Worm (Caenorhabditis elegans) whole organism, L4/young adult: ENCODE results near the gene F54B11.4.

Experiments used
- W03F9.2 ChIP-seq: fragments of 150-350 bp; optimal IDR thresholded peaks from 2 replicates; lab custom pipeline; 2014; ENCODE audit warnings: missing biosample characterization, missing genetic modification characterization
- dao-5 ChIP-seq: sonication (generic microtip); optimal IDR thresholded peaks from 2 replicates; lab custom pipeline; 2016; ENCODE audit warnings: missing genotype, missing genetic modification characterization, moderate library complexity, missing compliant biosample characterization
- him-1 ChIP-seq: sonication (generic microtip); optimal IDR thresholded peaks from 2 replicates; lab custom pipeline; 2016; ENCODE audit warnings: missing genotype, missing genetic modification reagents, missing genetic modification characterization, missing compliant biosample characterization

Gene F54B11.4

ce11 chrX:13615181-13615580 lies 22.7 kb downstream of the F54B11.4 start:
- TF ChIP-seq him-1 (tag; lab: Kevin White, UChicago) = no peak
- no peak for TF ChIP-seq dao-5 (tag; lab: Kevin White, UChicago)
- TF ChIP-seq W03F9.2 (tag; lab: Kevin White, UChicago) = no peak

DNA sequence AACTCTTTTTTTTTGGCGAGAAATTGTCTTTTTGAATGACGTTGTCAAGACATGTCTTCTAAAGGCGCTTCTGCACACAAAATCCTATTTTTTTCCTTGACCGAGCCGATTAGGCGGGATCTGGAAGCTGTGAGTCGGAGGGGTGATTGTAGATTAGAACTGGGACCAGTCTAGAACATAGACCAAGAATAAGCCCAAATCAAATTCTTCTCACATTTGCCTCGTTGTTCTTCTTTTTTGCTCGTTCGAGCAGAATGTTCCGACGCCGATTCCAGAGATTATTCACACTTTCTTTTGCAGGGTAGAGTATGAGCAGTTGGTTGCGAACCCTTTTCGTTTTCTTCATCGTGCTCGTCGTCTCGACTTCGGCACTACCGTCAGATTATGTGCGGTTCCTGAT lies 26.1 kb downstream of the F54B11.4 start, which contains the start of gene nlp-53:
Gene nlp-53 (plus strand): TSS at position 301 of the 400 bp plus-strand sequence.
- TF ChIP-seq W03F9.2 (tag; lab: Kevin White, UChicago) (no peak), dao-5 (tag; lab: Kevin White, UChicago) (no peak)

DNA sequence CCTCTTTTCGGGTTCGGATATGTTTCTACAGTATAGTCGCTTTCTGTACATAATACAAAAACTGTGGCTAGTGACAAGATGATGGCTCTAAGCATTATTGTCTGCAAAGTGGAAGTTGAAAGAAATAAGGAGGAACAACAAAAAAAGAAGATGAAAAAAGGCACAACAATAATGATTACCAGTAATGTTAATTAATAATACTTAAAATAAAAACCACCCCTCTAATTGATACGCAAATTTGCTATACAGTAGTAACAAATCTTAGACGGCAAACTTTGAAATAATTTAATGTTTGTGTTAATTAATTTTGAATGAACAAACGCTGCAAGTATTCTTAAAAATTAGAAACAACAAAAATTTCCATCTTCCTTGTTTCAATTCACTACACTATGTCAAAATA lies 29.2 kb downstream of the F54B11.4 start, which contains the start of gene Y12A6A.1:
Gene Y12A6A.1 (minus strand): TSS at position 101 of the 400 bp plus-strand sequence.
- no peak for TF ChIP-seq dao-5 (tag; lab: Kevin White, UChicago)
- TF ChIP-seq W03F9.2 (tag; lab: Kevin White, UChicago) = no peak
- TF ChIP-seq him-1 (tag; lab: Kevin White, UChicago) = no peak

ce11 chrX:13631122-13631672 lies 38.7 kb downstream of the F54B11.4 start, which contains the start of gene nlg-1:
nlg-1 (minus strand) TSS chrX:13631172.
- no peak for TF ChIP-seq dao-5 (tag; lab: Kevin White, UChicago)
- TF ChIP-seq him-1 (tag; lab: Kevin White, UChicago) = no peak

DNA sequence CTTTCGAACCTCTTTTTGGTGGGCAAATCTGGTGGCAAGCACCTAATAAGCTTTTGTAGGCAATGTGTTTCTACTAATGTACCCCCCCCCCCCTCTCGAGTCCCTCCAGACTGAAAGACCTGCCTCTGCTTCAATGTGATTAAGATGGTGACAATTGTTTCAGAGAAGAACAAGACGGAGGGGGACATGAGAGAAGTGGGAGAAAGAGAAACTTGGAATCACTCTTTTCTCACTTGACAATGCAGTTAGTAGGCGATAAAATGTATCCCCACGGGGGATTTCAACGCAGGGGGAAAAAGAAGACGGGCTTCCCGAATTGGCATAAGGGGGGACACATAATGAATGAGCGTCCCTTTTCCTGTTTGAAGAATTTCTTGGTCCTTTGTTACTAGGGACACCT lies 39.8 kb downstream of the F54B11.4 start:
- TF ChIP-seq W03F9.2 (tag; lab: Kevin White, UChicago) = no peak
- TF ChIP-seq dao-5 (tag; lab: Kevin White, UChicago) = no peak
- no peak for TF ChIP-seq him-1 (tag; lab: Kevin White, UChicago)

DNA sequence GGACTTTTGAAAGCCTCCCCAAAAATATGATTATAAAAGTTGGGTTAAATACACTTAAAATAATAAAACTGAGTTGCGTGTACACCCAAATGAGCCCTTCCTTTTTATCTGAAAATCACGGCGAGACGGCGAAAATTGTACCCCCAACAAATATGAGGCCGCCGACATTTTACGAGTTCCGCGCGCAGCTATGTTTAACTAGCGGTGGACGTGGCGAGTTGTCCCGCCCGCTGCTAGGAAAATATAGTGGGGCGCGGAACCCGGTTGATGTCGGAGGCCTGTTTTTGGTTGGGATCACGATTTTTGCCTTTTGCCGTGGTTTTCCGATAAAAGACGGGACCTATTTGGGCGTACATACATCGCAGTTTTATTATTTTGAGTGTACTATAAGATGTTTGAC lies 40.6 kb downstream of the F54B11.4 start:
- TF ChIP-seq dao-5 (tag; lab: Kevin White, UChicago) (no peak), him-1 (tag; lab: Kevin White, UChicago) (no peak), W03F9.2 (tag; lab: Kevin White, UChicago) (no peak)

ce11 chrX:13633876-13634479 lies 41.5 kb downstream of the F54B11.4 start:
- no peak for TF ChIP-seq dao-5 (tag; lab: Kevin White, UChicago)
- no peak for TF ChIP-seq him-1 (tag; lab: Kevin White, UChicago)
- no peak for TF ChIP-seq W03F9.2 (tag; lab: Kevin White, UChicago)

DNA sequence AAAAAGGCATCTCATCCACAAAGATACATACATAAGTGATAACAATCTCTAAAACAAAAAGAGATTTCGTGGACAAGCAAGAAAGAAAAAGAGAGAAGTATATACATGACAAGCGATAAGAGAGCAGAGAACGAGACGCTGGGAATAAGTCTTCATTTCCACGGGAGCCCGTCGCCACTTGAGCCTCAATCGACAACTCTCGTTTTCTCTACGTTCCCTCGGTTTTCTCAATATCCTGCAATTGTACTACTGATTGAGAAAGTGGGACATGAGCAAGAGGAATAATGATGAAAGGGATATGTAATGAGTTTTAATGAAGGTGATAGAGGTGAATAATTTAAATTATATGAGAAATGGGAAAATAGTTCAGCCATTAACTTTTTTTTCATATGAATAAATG lies 45.1 kb downstream of the F54B11.4 start:
- TF ChIP-seq W03F9.2 (tag; lab: Kevin White, UChicago) (no peak), him-1 (tag; lab: Kevin White, UChicago) (no peak), dao-5 (tag; lab: Kevin White, UChicago) (no peak)

ce11 chrX:13638351-13638958 lies 46.0 kb downstream of the F54B11.4 start:
- TF ChIP-seq dao-5 (tag; lab: Kevin White, UChicago) = no peak
- no peak for TF ChIP-seq him-1 (tag; lab: Kevin White, UChicago)
- TF ChIP-seq W03F9.2 (tag; lab: Kevin White, UChicago) = no peak

ce11 chrX:13639577-13639976 lies 47.1 kb downstream of the F54B11.4 start, which contains the start of gene twk-20:
twk-20 (plus strand) TSS chrX:13639877.
- no peak for TF ChIP-seq W03F9.2 (tag; lab: Kevin White, UChicago)
- TF ChIP-seq dao-5 (tag; lab: Kevin White, UChicago) = no peak
